Fruit fly (Drosophila melanogaster): ENCODE data around the gene CG14315.
A peak's percentile ranks its signal among the peaks of the same experiment; 100 is the strongest.

The CG14315 gene

DNA sequence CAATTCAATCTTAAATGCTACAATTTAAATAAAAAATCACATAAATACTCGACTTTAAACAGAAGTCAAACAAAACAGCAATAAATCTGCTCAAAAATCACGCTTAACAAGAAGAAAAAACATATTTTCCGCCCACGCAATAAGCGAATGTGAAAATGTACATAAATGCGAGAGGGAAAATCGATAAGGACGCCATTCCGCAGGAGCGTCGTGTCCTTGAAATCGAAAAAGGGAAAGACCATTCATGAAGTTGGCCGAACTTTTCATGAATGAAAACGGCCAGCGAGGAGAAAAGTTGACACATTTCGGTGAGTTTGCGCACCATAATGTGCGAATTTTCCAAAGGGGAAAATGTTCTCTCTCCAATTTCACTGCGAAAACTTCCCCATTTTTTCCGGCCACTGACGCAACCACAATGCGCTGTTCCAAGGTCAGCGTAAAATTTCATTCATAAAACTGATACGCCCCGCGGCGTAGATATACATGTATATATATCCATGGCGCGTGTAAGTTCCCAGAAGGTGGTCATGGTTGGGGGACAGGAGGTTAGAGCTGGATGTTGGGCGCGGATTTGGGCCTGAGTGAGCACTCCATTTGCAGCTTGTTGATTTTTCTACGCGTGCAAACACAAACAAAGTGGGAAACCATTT lies 1.8 kb downstream of the CG14315 start:
- TF ChIP-seq Hnf4 (GFP tag; optimal IDR thresholded peaks at IDR 0.05) = no peak
- TF ChIP-seq h (GFP tag; optimal IDR thresholded peaks at IDR 0.05) = no peak
- no peak for TF ChIP-seq Rel (GFP tag; optimal IDR thresholded peaks at IDR 0.05)
- TF ChIP-seq Rel (tag; optimal IDR thresholded peaks at IDR 0.05) = no peak
- TF ChIP-seq dl (GFP tag; optimal IDR thresholded peaks at IDR 0.05; ENCODE audit: insufficient read depth in 1 of 2, partially characterized antibody in 2 of 2) = no peak
- no peak for TF ChIP-seq Sp1 (GFP tag; optimal IDR thresholded peaks at IDR 0.05)
- no peak for TF ChIP-seq tai (GFP tag; optimal IDR thresholded peaks at IDR 0.05)
- no peak for TF ChIP-seq CrebA (GFP tag; optimal IDR thresholded peaks at IDR 0.05; ENCODE audit: borderline replicate concordance)
- TF ChIP-seq foxo (GFP tag; optimal IDR thresholded peaks at IDR 0.05) = no peak
- no peak for TF ChIP-seq Hr78 (GFP tag; optimal IDR thresholded peaks at IDR 0.05)
- no peak for TF ChIP-seq Abd-B (GFP tag; optimal IDR thresholded peaks at IDR 0.05)

DNA sequence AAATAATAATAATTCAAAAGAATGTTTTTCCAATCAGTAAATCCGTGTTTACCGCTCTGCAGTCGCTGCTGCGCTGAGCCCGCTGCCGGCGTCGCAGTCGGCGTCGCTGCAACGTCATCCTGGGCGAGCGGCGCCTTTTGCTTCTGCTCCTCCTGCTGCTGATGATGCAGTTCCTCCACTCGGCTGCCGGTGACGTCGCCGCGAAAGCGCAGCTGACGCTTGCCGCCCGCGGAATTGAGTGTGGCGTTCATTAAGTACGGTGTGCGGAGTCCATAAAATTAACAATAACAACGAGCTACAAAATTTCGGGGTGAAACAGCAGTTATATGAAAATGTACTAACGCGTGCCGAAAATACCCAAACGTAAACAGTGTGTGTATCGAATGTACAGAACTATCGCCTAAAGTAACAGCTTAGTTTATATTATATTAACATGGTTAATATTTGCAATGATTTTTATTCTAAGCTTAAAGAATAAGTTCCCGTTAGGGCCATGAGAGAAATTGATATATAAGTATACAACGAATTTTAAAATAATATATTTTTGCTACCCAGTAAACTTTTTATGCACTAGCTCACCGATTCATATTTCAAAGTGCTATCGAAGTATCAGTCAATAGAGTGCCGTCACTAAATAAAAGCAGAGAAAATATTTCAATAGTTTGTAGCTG lies 5.7 kb downstream of the CG14315 start, which contains the start of the genes CG7218 and Cbp20:
Gene CG7218 (minus strand): TSS at position 346 of the 671 bp plus-strand sequence.
Gene Cbp20 (plus strand): TSS at position 610 of the 671 bp plus-strand sequence.
- TF ChIP-seq CrebA (GFP tag; optimal IDR thresholded peaks at IDR 0.05; ENCODE audit: borderline replicate concordance) (no peak), sage (GFP tag; optimal IDR thresholded peaks at IDR 0.05) (peak; percentile 41), Hr83 (GFP tag; optimal IDR thresholded peaks at IDR 0.05; ENCODE audit: poor library complexity, severe bottlenecking) (peak; percentile 89), Vsx2 (GFP tag; optimal IDR thresholded peaks at IDR 0.05; ENCODE audit: partially characterized antibody) (no peak), ey (GFP tag; optimal IDR thresholded peaks at IDR 0.05) (peak; percentile 53), br (GFP tag; optimal IDR thresholded peaks at IDR 0.05) (peak; percentile 52), dmrt93B (GFP tag; optimal IDR thresholded peaks at IDR 0.05) (peak; percentile 26), GATAd (GFP tag; optimal IDR thresholded peaks at IDR 0.05) (no peak), tai (GFP tag; optimal IDR thresholded peaks at IDR 0.05) (peak; percentile 91), jim (GFP tag; optimal IDR thresholded peaks at IDR 0.05) (no peak), Myc (optimal IDR thresholded peaks at IDR 0.05) (no peak), h (GFP tag; optimal IDR thresholded peaks at IDR 0.05) (peak; percentile 73), OdsH (GFP tag; optimal IDR thresholded peaks at IDR 0.05) (peak; percentile 70), Sp1 (GFP tag; optimal IDR thresholded peaks at IDR 0.05) (peak; percentile 66), fru (GFP tag; optimal IDR thresholded peaks at IDR 0.05) (peak; percentile 72), dsf (GFP tag; optimal IDR thresholded peaks at IDR 0.05; ENCODE audit: borderline replicate concordance) (peak; percentile 56), Hr78 (GFP tag; optimal IDR thresholded peaks at IDR 0.05) (no peak), foxo (GFP tag; optimal IDR thresholded peaks at IDR 0.05) (peak in 1 of 2 experiments; percentile 80), pan (optimal IDR thresholded peaks at IDR 0.05) (no peak), psq (GFP tag; optimal IDR thresholded peaks at IDR 0.05) (peak; percentile 61), Mio (GFP tag; optimal IDR thresholded peaks at IDR 0.05) (peak; percentile 14), sv (GFP tag; optimal IDR thresholded peaks at IDR 0.05) (peak; percentile 58), Abd-B (GFP tag; optimal IDR thresholded peaks at IDR 0.05) (no peak), CG32264 (GFP tag; optimal IDR thresholded peaks at IDR 0.05) (no peak), brk (GFP tag; optimal IDR thresholded peaks at IDR 0.05) (peak; percentile 79), Dfd (GFP tag; optimal IDR thresholded peaks at IDR 0.05) (no peak), HLH106 (tag; optimal IDR thresholded peaks at IDR 0.05) (peak; percentile 74), usp (GFP tag; optimal IDR thresholded peaks at IDR 0.05) (no peak), Hnf4 (GFP tag; optimal IDR thresholded peaks at IDR 0.05) (peak; percentile 86), N (GFP tag; optimal IDR thresholded peaks at IDR 0.05) (no peak), lola (GFP tag; optimal IDR thresholded peaks at IDR 0.05) (no peak), Rel (GFP tag; optimal IDR thresholded peaks at IDR 0.05) (no peak), Rel (tag; optimal IDR thresholded peaks at IDR 0.05) (peak; percentile 15), woc (GFP tag; optimal IDR thresholded peaks at IDR 0.05) (peak; percentile 76), Jra (GFP tag; optimal IDR thresholded peaks at IDR 0.05) (peak; percentile 77), CG9705 (GFP tag; optimal IDR thresholded peaks at IDR 0.05) (peak; percentile 62), rgr (GFP tag; optimal IDR thresholded peaks at IDR 0.05) (peak; percentile 75), Dif (GFP tag; optimal IDR thresholded peaks at IDR 0.05; ENCODE audit: partially characterized antibody) (no peak), dl (GFP tag; optimal IDR thresholded peaks at IDR 0.05; ENCODE audit: insufficient read depth in 1 of 2, partially characterized antibody in 2 of 2) (no peak)

Measured in whole organism, wandering third instar larva.